Worm (Caenorhabditis elegans): Measurements from ENCODE around the gene ubxn-6.

The ubxn-6 gene

DNA sequence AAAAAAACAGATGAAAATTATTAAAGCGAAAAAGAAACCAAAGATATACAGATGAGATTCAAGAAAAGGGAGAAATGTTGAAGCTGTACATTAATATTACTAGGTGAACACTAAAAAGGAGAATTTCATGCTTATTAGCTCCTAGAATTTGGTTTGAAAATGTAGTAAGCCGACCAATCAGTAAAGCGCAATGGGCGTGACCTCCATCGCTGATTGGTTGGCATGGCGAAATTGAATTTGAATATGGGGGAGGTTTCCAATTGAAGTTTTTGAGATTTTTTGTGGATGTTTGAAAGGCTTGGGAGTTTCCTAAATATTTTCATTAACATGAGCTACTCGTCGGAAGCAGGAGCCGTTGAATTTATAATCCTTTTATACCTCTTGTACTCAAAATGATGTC lies 32.8 kb downstream of the ubxn-6 start:
- TF ChIP-seq R02D3.7 (tag; optimal IDR thresholded peaks at IDR 0.05) = no peak
- no peak for TF ChIP-seq mxl-2 (GFP tag; conservative IDR thresholded peaks at IDR 0.05)
- TF ChIP-seq nhr-25 (tag; optimal IDR thresholded peaks at IDR 0.05; ENCODE audit: borderline replicate concordance, insufficient read depth) = no peak
- no peak for TF ChIP-seq nhr-76 (tag; optimal IDR thresholded peaks at IDR 0.05)
- no peak for TF ChIP-seq mes-2 (tag; optimal IDR thresholded peaks at IDR 0.05; ENCODE audit: poor library complexity, severe bottlenecking)
- TF ChIP-seq zip-11 (GFP tag; IDR thresholded peaks at IDR 0.05) = no peak
- TF ChIP-seq nhr-6 (tag; optimal IDR thresholded peaks at IDR 0.05) = no peak
- TF ChIP-seq dmd-6 (GFP tag; IDR thresholded peaks at IDR 0.05) = no peak
- TF ChIP-seq nhr-11 (tag; optimal IDR thresholded peaks at IDR 0.05) = no peak
- TF ChIP-seq lin-38 (GFP tag; IDR thresholded peaks at IDR 0.05) = no peak
- no peak for TF ChIP-seq zag-1 (tag; optimal IDR thresholded peaks at IDR 0.05)

DNA sequence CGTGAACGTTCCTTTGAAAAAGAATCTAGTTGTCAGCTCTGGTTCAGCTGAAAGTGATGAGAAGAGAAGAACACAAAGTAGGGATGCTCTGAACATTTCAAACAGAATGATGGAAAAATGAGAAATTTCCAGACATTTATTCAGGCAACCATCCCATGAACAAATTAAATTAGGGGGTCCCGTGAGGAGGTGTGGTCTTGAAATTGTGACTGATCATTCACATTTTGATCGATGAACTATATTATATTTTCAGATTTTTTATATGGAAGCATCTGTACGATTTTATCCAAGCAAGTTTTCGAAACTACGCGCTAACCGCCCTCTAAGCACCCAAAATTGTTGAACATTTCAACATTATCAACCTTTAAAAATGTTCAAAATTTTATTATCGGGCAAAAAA lies 33.3 kb downstream of the ubxn-6 start, which contains the start of gene R11E3.19:
Gene R11E3.19, minus strand, starts transcription at position 101 of the 400 bp plus-strand sequence.
- TF ChIP-seq dmd-6 (GFP tag; IDR thresholded peaks at IDR 0.05) (no peak), unc-130 (GFP tag; optimal IDR thresholded peaks at IDR 0.05) (no peak), ZK546.5 (tag; optimal IDR thresholded peaks at IDR 0.05) (no peak), lin-39 (tag; optimal IDR thresholded peaks at IDR 0.05) (no peak), mxl-2 (GFP tag; conservative IDR thresholded peaks at IDR 0.05) (no peak), zfp-3 (GFP tag; conservative IDR thresholded peaks at IDR 0.05) (no peak), spr-3 (GFP tag; optimal IDR thresholded peaks at IDR 0.05) (no peak), lin-13 (GFP tag; optimal IDR thresholded peaks at IDR 0.05) (no peak), nhr-10 (tag; optimal IDR thresholded peaks at IDR 0.05) (no peak), snpc-1.2 (GFP tag; IDR thresholded peaks at IDR 0.05) (no peak), mes-2 (tag; optimal IDR thresholded peaks at IDR 0.05; ENCODE audit: poor library complexity, severe bottlenecking) (no peak), T20F7.1 (GFP tag; optimal IDR thresholded peaks at IDR 0.05) (no peak), D1046.2 (GFP tag; IDR thresholded peaks at IDR 0.05) (no peak), madf-5 (GFP tag; IDR thresholded peaks at IDR 0.05) (no peak), ceh-44 (GFP tag; IDR thresholded peaks at IDR 0.05) (no peak)

DNA sequence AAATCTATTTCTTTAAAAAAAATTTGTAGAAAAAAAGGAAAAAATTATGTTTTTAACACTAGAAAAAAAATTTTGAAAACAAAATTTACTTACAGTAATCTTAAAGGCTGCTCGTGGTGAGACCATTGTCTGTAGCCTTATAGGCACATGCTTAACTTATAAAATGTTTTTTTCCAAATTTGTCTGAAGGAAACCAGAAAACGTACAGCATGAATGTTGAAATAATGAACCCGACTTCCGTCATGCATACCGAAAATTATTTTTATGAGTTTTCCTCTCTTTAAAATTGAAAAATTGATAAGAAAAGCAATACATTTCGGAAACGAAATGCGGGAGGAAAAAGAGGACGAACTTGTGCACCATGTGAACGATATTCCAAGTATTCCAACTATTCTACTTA lies 37.5 kb downstream of the ubxn-6 start, which contains the start of gene R11E3.2:
Gene R11E3.2, plus strand, starts transcription at position 301 of the 400 bp plus-strand sequence.
- TF ChIP-seq lin-15B (tag; optimal IDR thresholded peaks at IDR 0.05) = no peak
- TF ChIP-seq pqm-1 (tag; optimal IDR thresholded peaks at IDR 0.05) = peak; percentile 28

DNA sequence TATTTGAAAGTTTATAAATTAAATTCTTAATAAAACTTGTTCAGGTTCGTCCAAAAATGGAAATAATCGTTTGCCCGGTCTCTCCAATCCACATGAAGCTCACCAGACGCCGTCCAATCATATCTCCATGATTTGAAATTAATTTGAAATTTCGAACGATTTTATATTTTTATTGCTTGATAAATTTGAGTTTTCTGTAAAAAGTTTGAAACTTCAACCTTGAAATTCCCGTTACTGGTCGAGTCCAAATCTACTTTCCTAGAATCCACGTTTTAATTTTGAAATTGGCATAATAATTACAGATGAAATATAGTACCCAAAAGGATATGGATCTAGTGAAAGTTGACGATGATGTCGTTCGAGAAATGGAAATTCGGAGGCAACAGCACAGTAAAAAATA lies 44.9 kb downstream of the ubxn-6 start, which contains the start of gene npp-26:
Gene npp-26, plus strand, starts transcription at position 301 of the 400 bp plus-strand sequence.
- no peak for TF ChIP-seq spr-1 (tag; optimal IDR thresholded peaks at IDR 0.05)
- peak in 1 of 2 experiments; percentile 14 for TF ChIP-seq unc-62 (GFP tag; optimal IDR thresholded peaks at IDR 0.05 in 1 of 2)
- TF ChIP-seq unc-62 (tag; optimal IDR thresholded peaks at IDR 0.05) = no peak

DNA sequence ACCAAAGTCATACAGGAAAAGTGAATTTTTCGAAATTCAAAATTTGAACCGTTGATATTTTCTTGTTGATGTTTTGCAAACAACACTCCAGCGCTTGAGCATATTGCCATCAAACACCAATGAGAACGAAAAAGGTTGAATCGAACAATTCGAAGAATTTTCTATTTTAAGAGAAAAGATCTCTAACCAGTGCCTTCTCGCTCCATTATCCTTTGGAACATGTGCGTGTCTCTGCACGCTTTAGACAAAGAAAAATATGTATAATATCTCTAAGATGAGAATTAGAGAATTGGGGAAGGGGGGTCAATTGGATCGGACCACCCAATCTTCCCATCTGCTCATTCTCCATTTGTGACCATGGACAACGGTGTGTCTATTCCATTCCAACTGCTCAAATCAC lies 45.5 kb downstream of the ubxn-6 start, which contains the start of gene Y17G9B.2:
Gene Y17G9B.2, plus strand, starts transcription at position 301 of the 400 bp plus-strand sequence.
- no peak for TF ChIP-seq zfp-3 (GFP tag; conservative IDR thresholded peaks at IDR 0.05)
- no peak for TF ChIP-seq ZK337.2 (GFP tag; IDR thresholded peaks at IDR 0.05)
- TF ChIP-seq hif-1 (tag; optimal IDR thresholded peaks at IDR 0.05) = no peak
- no peak for TF ChIP-seq cey-2 (tag; optimal IDR thresholded peaks at IDR 0.05; ENCODE audit: borderline replicate concordance, insufficient read depth)
- no peak for TF ChIP-seq aha-1 (tag)
- TF ChIP-seq lim-7 (GFP tag; IDR thresholded peaks at IDR 0.05) = no peak
- no peak for TF ChIP-seq lin-1 (GFP tag; IDR thresholded peaks at IDR 0.05)
- no peak for TF ChIP-seq Y48G9A.11 (GFP tag; IDR thresholded peaks at IDR 0.05)
- TF ChIP-seq madf-9 (GFP tag; conservative IDR thresholded peaks at IDR 0.05) = no peak

All from whole organism, L4 larva.